Worm (Caenorhabditis elegans) whole organism, L3 larva: ENCODE data around the gene F18A11.5.

Experiments
- ama-1 ChIP-seq: fragments of 150-350 bp; optimal IDR thresholded peaks from 2 replicates; lab custom pipeline; 2018
- ceh-16 ChIP-seq: sonication (generic microtip); optimal IDR thresholded peaks from 2 replicates; lab custom pipeline; 2017; ENCODE audit warnings: missing biosample characterization, missing genetic modification characterization
- ceh-82 ChIP-seq: fragments of 150-350 bp; optimal IDR thresholded peaks from 2 replicates; lab custom pipeline; 2014; ENCODE audit warnings: missing biosample characterization, missing genetic modification characterization
- mdl-1 ChIP-seq: fragments of 150-350 bp; optimal IDR thresholded peaks from 2 replicates; lab custom pipeline; 2014; ENCODE audit warnings: missing biosample characterization, missing genetic modification characterization
- nfya-1 ChIP-seq: sonication (generic microtip); optimal IDR thresholded peaks from 2 replicates; lab custom pipeline; 2017; ENCODE audit warnings: missing genetic modification characterization, mild to moderate bottlenecking, missing compliant biosample characterization, antibody characterized with exemption, moderate library complexity; ENCODE audit not compliant: insufficient read depth
- nhr-23 ChIP-seq: fragments of 150-350 bp; optimal IDR thresholded peaks from 2 replicates; lab custom pipeline; 2014; ENCODE audit warnings: missing biosample characterization, missing genetic modification reagents, missing genetic modification characterization
- nhr-237 ChIP-seq: fragments of 150-350 bp; optimal IDR thresholded peaks from 2 replicates; lab custom pipeline; 2014; ENCODE audit warnings: missing biosample characterization, missing genetic modification characterization
- nhr-77 ChIP-seq: fragments of 150-350 bp; optimal IDR thresholded peaks from 2 replicates; lab custom pipeline; 2014; ENCODE audit warnings: missing biosample characterization, missing genetic modification characterization
- ztf-11 ChIP-seq: fragments of 150-350 bp; optimal IDR thresholded peaks from 2 replicates; lab custom pipeline; 2014; ENCODE audit warnings: missing biosample characterization, missing genetic modification characterization

DNA sequence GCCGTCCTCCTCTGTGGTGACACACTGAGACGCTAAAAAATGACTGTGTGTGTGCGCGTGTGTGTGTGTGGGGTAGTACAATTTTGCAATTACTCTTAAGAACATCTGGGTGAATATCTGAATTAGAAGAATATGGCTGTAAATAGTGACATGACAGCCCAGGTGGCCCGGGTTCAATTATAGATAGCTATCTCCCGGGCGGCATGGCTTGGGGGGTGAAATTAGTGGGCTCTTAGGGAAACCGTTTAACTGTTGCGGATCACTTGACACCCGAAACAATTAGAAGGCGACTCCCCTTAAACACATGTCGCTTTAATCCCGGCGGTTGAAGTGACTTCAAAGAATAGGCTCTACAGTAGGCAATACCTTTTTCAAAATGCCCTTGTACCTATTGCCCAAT lies 23.9 kb downstream of the F18A11.5 start:
- TF ChIP-seq nhr-237 (tag; lab: Kevin White, UChicago) (no peak), ceh-16 (no peak), nhr-23 (tag; lab: Kevin White, UChicago) (no peak), ama-1 (lab: Kevin White, UChicago) (no peak), nfya-1 (tag; lab: Kevin White, UChicago) (no peak), ceh-82 (no peak), mdl-1 (tag; lab: Kevin White, UChicago) (no peak), nhr-77 (tag; lab: Kevin White, UChicago) (no peak), ztf-11 (no peak)
